Fruit fly (Drosophila melanogaster) whole organism, embryonic: Measurements from ENCODE around the gene Arr1.

Experiments
- Atf-2 ChIP-seq: fragments of 200-800 bp; sonication (Bioruptor generic); optimal IDR thresholded peaks from 2 replicates; lab custom pipeline; 2016; ENCODE audit warnings: missing biosample characterization, missing genetic modification characterization
- BtbVII ChIP-seq: fragments of 200-800 bp; sonication (Bioruptor generic); optimal IDR thresholded peaks from 3 replicates; lab custom pipeline; 2017; ENCODE audit warnings: missing biosample characterization, mild to moderate bottlenecking, missing genetic modification characterization
- CG10147 ChIP-seq: fragments of 200-800 bp; sonication (Bioruptor generic); optimal IDR thresholded peaks from 2 replicates; lab custom pipeline; 2019; ENCODE audit warnings: missing biosample characterization, mild to moderate bottlenecking, missing genetic modification characterization, moderate library complexity
- CG10462 ChIP-seq: fragments of 200-800 bp; sonication (Bioruptor generic); optimal IDR thresholded peaks from 2 replicates; lab custom pipeline; 2016; ENCODE audit warnings: missing biosample characterization, missing genetic modification characterization
- CG11456 ChIP-seq: fragments of 200-800 bp; sonication (Bioruptor generic); IDR thresholded peaks from 3 replicates; pipeline ENCODE4 v1.3.6; 2022; ENCODE audit warnings: missing biosample characterization, missing genetic modification characterization
- CG11560 ChIP-seq: fragments of 200-800 bp; sonication (Bioruptor generic); IDR thresholded peaks from 3 replicates; pipeline ENCODE4 v1.3.6; 2022; ENCODE audit warnings: missing biosample characterization, missing genetic modification characterization
- CG13287 ChIP-seq: fragments of 200-800 bp; sonication (Bioruptor generic); IDR thresholded peaks from 2 replicates; pipeline ENCODE4 v1.3.6; 2022; ENCODE audit warnings: missing biosample characterization, missing genetic modification characterization; ENCODE audit not compliant: partially characterized antibody
- CG14050 ChIP-seq: fragments of 200-800 bp; sonication (Bioruptor generic); IDR thresholded peaks from 3 replicates; pipeline ENCODE4 v1.3.6; 2022; ENCODE audit warnings: missing biosample characterization, missing genetic modification characterization
- CG17359 ChIP-seq: fragments of 200-800 bp; sonication (Bioruptor generic); optimal IDR thresholded peaks from 3 replicates; lab custom pipeline; 2018; ENCODE audit warnings: missing biosample characterization, mild to moderate bottlenecking, missing genetic modification characterization, moderate library complexity
- CG17912 ChIP-seq: fragments of 200-800 bp; sonication (Bioruptor generic); optimal IDR thresholded peaks from 2 replicates; lab custom pipeline; 2018; ENCODE audit warnings: missing biosample characterization, mild to moderate bottlenecking, missing genetic modification characterization
- CG2712 ChIP-seq: fragments of 200-800 bp; optimal IDR thresholded peaks from 3 replicates; lab custom pipeline; 2019; ENCODE audit warnings: missing biosample characterization, mild to moderate bottlenecking, missing genetic modification characterization, moderate library complexity
- CG3065 ChIP-seq: fragments of 200-800 bp; sonication (Bioruptor generic); optimal IDR thresholded peaks from 2 replicates; lab custom pipeline; 2016; ENCODE audit warnings: missing biosample characterization, missing genetic modification characterization
- CG32767 ChIP-seq: fragments of 200-800 bp; sonication (Bioruptor generic); IDR thresholded peaks from 2 replicates; pipeline ENCODE4 v1.3.6; 2022; ENCODE audit warnings: missing biosample characterization, missing genetic modification characterization
- CG3838 ChIP-seq: fragments of 200-800 bp; sonication (Bioruptor generic); optimal IDR thresholded peaks from 3 replicates; lab custom pipeline; 2016; ENCODE audit warnings: missing biosample characterization, missing genetic modification characterization
- CG6254 ChIP-seq: fragments of 200-800 bp; sonication (Bioruptor generic); optimal IDR thresholded peaks from 3 replicates; lab custom pipeline; 2017; ENCODE audit warnings: mild to moderate bottlenecking, missing biosample characterization, missing genetic modification reagents, missing genetic modification characterization
- CG9876 ChIP-seq: fragments of 200-800 bp; sonication (Bioruptor generic); optimal IDR thresholded peaks from 2 replicates; lab custom pipeline; 2016; ENCODE audit warnings: missing biosample characterization, missing genetic modification characterization
- CTCF ChIP-seq: fragments of 200-800 bp; sonication (Bioruptor generic); optimal IDR thresholded peaks from 2 replicates; lab custom pipeline; 2017; ENCODE audit warnings: missing biosample characterization, mild to moderate bottlenecking, missing genetic modification characterization, moderate library complexity
- Ets65A ChIP-seq: fragments of 200-800 bp; sonication (Bioruptor generic); peaks from one replicate; lab custom pipeline; 2016; ENCODE audit warnings: missing biosample characterization, missing genetic modification characterization
- Hr78 ChIP-seq, 2 experiments: fragments of 200-800 bp in 1 of 2; fragments of >200 bp in 1 of 2; sonication (Bioruptor generic) in 1 of 2; optimal IDR thresholded peaks; 2 replicates each; lab custom pipeline; 2017 to 2019; ENCODE audit warnings: missing biosample characterization in 2 of 2, missing genetic modification characterization in 2 of 2, mild to moderate bottlenecking in 1 of 2, moderate library complexity in 1 of 2
- Oli ChIP-seq: fragments of 200-800 bp; sonication (Bioruptor generic); optimal IDR thresholded peaks from 2 replicates; lab custom pipeline; 2018; ENCODE audit warnings: missing biosample characterization, mild to moderate bottlenecking, missing genetic modification characterization, moderate library complexity
- Optix ChIP-seq: fragments of 200-800 bp; sonication (Bioruptor generic); IDR thresholded peaks from 3 replicates; pipeline ENCODE4 v1.3.6; 2022; ENCODE audit warnings: missing biosample characterization, missing genetic modification characterization
- Sox102F ChIP-seq: fragments of 200-800 bp; sonication (Bioruptor generic); optimal IDR thresholded peaks from 2 replicates; lab custom pipeline; 2018; ENCODE audit warnings: missing biosample characterization, mild to moderate bottlenecking, missing genetic modification characterization, moderate library complexity
- Stat92E ChIP-seq, 3 experiments: fragments of >200 bp in 2 of 3; fragments of 200-800 bp in 1 of 3; sonication (Bioruptor generic) in 1 of 3; optimal IDR thresholded peaks; 2 replicates each; lab custom pipeline; 2017 to 2019; ENCODE audit warnings: missing biosample characterization in 3 of 3, missing genetic modification characterization in 3 of 3, mild to moderate bottlenecking in 1 of 3, moderate library complexity in 1 of 3
- Usf ChIP-seq: fragments of 200-800 bp; sonication (Bioruptor generic); optimal IDR thresholded peaks from 2 replicates; lab custom pipeline; 2017; ENCODE audit warnings: missing genotype, missing biosample characterization, missing genetic modification characterization
- dan ChIP-seq: fragments of 200-800 bp; sonication (Bioruptor generic); IDR thresholded peaks from 2 replicates; pipeline ENCODE4 v1.3.6; 2022; ENCODE audit warnings: missing biosample characterization, missing genetic modification characterization
- her ChIP-seq: fragments of 200-800 bp; sonication (Bioruptor generic); optimal IDR thresholded peaks from 2 replicates; lab custom pipeline; 2016; ENCODE audit warnings: missing biosample characterization, missing genetic modification characterization
- klu ChIP-seq: fragments of 200-800 bp; sonication (Bioruptor generic); IDR thresholded peaks from 2 replicates; pipeline ENCODE4 v1.3.6; 2022; ENCODE audit warnings: missing biosample characterization, missing genetic modification characterization
- pfk ChIP-seq: fragments of 200-800 bp; sonication (Bioruptor generic); optimal IDR thresholded peaks from 2 replicates; lab custom pipeline; 2018; ENCODE audit warnings: missing biosample characterization, mild to moderate bottlenecking, missing genetic modification characterization, moderate library complexity
- rib ChIP-seq: fragments of 200-800 bp; sonication (Bioruptor generic); IDR thresholded peaks from 2 replicates; pipeline ENCODE4 v1.3.6; 2022; ENCODE audit warnings: missing biosample characterization, missing genetic modification characterization
- sens ChIP-seq: fragments of 200-800 bp; sonication (Bioruptor generic); peaks from one replicate; lab custom pipeline; 2016; ENCODE audit warnings: missing biosample characterization, missing genetic modification characterization
- tup ChIP-seq: fragments of 200-800 bp; sonication (Bioruptor generic); optimal IDR thresholded peaks from 2 replicates; lab custom pipeline; 2016; ENCODE audit warnings: missing biosample characterization, mild to moderate bottlenecking, missing genetic modification characterization, moderate library complexity
- zf30C ChIP-seq: fragments of 200-800 bp; sonication (Bioruptor generic); optimal IDR thresholded peaks from 3 replicates; lab custom pipeline; 2018; ENCODE audit warnings: missing biosample characterization, mild to moderate bottlenecking, missing genetic modification characterization

Arr1 gene

DNA sequence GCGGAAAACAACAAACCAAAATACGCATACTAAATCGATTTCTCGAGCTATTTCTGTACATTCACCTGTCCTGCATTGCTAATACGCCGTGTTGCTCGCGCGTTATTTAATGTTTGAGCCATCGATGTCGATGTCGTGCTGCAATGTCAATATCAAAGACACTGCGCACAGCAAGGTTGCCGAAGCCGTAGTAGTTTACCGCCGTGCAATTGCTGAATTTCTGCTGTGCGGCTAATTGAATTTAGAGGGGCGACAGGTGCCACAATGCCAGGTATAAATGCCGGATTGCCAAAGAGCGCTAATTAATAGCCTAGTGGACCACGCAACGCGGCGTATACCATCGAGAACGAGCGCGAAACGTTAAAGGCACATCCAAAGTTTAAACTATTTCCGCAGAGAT, at the start of gene Arr1:
Arr1 (plus strand) TSS at position 301 of the 400 bp plus-strand sequence.
- no peak for TF ChIP-seq CG10147 (GFP tag; lab: Kevin White, UChicago)
- peak; percentile 65 for TF ChIP-seq Ets65A (GFP tag; lab: Kevin White, UChicago)

DNA sequence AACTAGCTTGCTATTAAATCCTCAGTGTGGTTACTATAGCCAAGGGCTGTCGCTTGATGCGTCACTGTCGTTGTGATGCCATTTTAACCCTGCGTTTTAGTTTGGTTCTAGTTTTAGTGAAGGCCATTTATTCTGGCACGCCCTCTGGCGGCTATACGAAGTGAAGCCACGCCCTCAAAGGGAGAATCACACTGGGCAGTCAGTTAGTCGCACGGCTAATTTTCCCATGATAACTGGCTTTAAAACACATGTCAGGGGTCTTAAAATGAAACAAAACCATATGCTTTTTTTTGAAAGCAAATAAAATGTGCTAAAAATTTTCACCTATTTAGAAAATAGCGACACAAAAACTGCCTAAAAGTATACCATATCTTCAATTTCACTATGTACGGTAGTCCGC, 45.3 kb upstream of the Arr1 start:
- TF ChIP-seq Atf-2, result no peak
- TF ChIP-seq CTCF, result peak; percentile 85
- no peak for TF ChIP-seq tup (GFP tag; lab: Kevin White, UChicago)
- TF ChIP-seq CG9876 (GFP tag; lab: Kevin White, UChicago), result no peak
- TF ChIP-seq CG3065 (GFP tag; lab: Kevin White, UChicago), result peak; percentile 73

DNA sequence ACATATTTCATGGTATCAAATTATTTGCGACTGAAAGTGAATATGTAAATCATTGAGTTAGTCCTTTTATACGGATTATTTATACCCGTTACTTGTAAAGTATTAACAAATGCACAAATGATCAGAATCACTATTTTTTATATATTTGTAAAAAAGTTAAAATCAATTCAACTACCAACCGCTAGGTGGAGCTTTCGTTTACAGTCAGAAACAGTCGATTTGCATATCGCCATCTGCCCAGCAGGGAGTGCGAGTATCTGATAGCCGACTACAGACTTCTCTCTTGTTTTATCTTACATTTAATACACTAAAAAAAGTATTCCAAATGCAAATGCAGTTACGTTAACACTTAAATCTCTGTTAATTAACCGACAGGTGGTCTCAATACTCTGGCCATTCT, 10.8 kb upstream of the Arr1 start:
- no peak for TF ChIP-seq CG14050 (GFP tag; lab: Robert Waterston, UW)
- TF ChIP-seq CG6254, result no peak
- TF ChIP-seq CTCF, result peak; percentile 66
- TF ChIP-seq, all 482 proteins: peak for 1

DNA sequence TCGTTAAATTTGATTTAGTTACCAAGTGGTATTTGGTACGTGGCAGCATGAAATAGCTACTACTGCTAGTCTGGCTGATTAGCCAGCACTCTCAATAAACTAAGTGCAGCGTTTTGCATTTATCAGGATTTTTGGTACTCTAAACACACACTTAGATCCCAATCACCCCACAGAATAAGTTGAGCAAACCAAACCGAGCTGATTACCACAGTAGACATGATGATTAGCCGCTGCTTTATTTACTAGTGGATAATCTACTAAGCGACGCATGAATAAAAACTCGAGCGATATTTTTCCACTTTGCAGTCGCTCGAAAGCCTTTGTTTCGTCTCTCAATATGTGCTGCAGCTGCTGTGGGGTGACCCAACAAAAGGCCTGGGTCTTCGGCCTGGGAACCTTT, 3.3 kb downstream of the Arr1 start, which contains the start of gene ninaD:
ninaD (plus strand) TSS at position 301 of the 400 bp plus-strand sequence.
- no peak for TF ChIP-seq her (GFP tag; lab: Kevin White, UChicago)
- TF ChIP-seq CG11456 (GFP tag; lab: Robert Waterston, UW), result 0 out of 3 replicates have a peak, but pooled peaks have one; percentile 47

DNA sequence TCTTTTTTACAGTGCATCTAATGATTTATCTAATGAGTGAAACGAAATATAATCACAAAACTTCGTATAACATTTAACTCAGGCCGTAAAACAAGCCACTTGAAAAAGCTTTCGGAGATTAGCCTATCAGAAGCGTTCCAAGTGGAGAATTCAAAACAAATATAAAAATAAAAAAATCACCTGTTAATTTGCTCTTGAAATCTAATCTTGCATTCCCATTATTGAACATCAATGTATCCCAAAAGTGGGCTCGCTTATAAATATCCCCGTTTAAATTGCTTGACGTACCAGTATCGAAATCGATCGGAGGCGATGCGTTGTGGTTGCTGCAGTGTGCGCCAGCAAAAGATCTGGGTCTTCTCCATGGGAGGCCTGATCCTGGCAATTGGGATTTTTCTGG, 5.9 kb downstream of the Arr1 start, which contains the start of gene CG31741:
CG31741 (plus strand) TSS at position 301 of the 400 bp plus-strand sequence.
- TF ChIP-seq klu (no peak), CG2712 (tag; lab: Kevin White, UChicago) (no peak), CG13287 (GFP tag; lab: Robert Waterston, UW) (no peak), CG17912 (GFP tag; lab: Kevin White, UChicago) (no peak), Stat92E (GFP tag; optimal IDR thresholded peaks at IDR 0.05; lab: Kevin White, UChicago) (no peak), CG17359 (tag; lab: Kevin White, UChicago) (no peak), CG3838 (GFP tag; lab: Kevin White, UChicago) (no peak), rib (no peak), CG32767 (no peak), Oli (tag; lab: Kevin White, UChicago) (no peak), CG10462 (GFP tag; lab: Kevin White, UChicago) (no peak), sens (GFP tag; lab: Kevin White, UChicago) (no peak), zf30C (no peak), Sox102F (GFP tag; lab: Kevin White, UChicago) (no peak), Hr78 (GFP tag; optimal IDR thresholded peaks at IDR 0.05; lab: Kevin White, UChicago) (no peak), CG11560 (tag; lab: Robert Waterston, UW) (no peak), pfk (GFP tag; lab: Kevin White, UChicago) (no peak), Optix (GFP tag; lab: Robert Waterston, UW) (no peak)

DNA sequence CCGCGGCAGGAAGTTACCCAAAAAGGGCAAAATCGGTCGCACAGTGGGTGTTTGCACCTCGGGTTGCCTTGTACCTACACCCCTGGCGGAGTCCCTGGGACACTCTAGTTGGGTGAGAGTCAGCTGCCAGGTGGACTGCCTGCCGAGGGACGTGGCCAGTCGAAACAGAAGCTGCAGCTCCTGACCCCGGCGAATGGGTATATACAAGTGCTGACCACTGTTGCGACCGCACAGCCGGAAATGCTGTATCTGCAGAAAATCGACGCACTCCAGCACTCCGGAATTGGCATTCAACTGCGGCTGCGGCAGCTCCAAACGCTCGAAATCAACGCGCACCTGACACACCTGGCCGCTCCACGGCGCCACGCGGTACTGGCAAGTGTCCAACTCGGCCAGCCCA, 13.6 kb downstream of the Arr1 start:
- TF ChIP-seq Ets65A (GFP tag; lab: Kevin White, UChicago) (peak; percentile 92), dan (GFP tag; lab: Robert Waterston, UW) (no peak)

DNA sequence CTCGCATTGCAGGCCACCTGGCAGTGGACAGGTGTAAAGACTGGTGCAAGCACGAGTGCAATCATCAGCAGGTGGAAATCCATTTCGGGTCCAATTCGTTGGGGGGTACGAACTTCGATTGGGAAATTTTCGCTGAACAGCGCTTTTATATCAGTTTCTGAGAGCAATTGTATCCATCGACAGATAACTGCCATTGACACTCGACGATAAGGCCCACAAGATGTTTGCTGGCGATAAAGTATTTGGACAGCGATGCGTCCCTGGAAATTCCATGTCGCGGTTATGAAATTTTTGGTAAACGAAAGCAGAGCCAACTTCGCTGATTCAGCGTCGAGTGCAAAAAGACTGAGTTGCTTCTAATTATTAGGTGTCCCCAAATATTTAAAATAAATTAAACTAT, 14.1 kb downstream of the Arr1 start, which contains the start of gene CG15153:
CG15153 (minus strand) TSS at position 101 of the 400 bp plus-strand sequence.
- peak; percentile 47 for TF ChIP-seq Ets65A (GFP tag; lab: Kevin White, UChicago)
- no peak for TF ChIP-seq Usf (GFP tag; lab: Kevin White, UChicago)
- no peak for TF ChIP-seq BtbVII (GFP tag; lab: Kevin White, UChicago)
